Worm (Caenorhabditis elegans) whole organism, L2 larva: ENCODE data around the gene pqn-37.

Source experiments
- elt-3 ChIP-seq: sonication (generic microtip); optimal IDR thresholded peaks from 2 replicates; lab custom pipeline; 2017; ENCODE audit warnings: missing biosample characterization, missing genetic modification characterization
- mab-5 ChIP-seq: fragments of 150-350 bp; optimal IDR thresholded peaks from 2 replicates; lab custom pipeline; 2014; ENCODE audit warnings: missing biosample characterization, missing genetic modification characterization
- mdl-1 ChIP-seq, 2 experiments: fragments of 150-350 bp in 1 of 2; sonication (generic microtip) in 1 of 2; optimal IDR thresholded peaks; 2 replicates each; lab custom pipeline; 2017; ENCODE audit warnings: missing biosample characterization in 2 of 2, missing genetic modification characterization in 2 of 2
- nhr-10 ChIP-seq: sonication (generic microtip); optimal IDR thresholded peaks from 2 replicates; lab custom pipeline; 2017; ENCODE audit warnings: missing biosample characterization, missing genetic modification characterization
- nhr-25 ChIP-seq: fragments of 150-350 bp; sonication (generic microtip); optimal IDR thresholded peaks from 3 replicates; lab custom pipeline; 2014; ENCODE audit warnings: missing biosample characterization, missing genetic modification characterization
- nhr-77 ChIP-seq: fragments of 150-350 bp; optimal IDR thresholded peaks from 2 replicates; lab custom pipeline; 2014; ENCODE audit warnings: missing biosample characterization, missing genetic modification characterization
- peb-1 ChIP-seq: fragments of 150-350 bp; optimal IDR thresholded peaks from 2 replicates; lab custom pipeline; 2014; ENCODE audit warnings: missing biosample characterization, missing genetic modification characterization
- snpc-4 ChIP-seq: fragments of 150-350 bp; optimal IDR thresholded peaks from 2 replicates; lab custom pipeline; 2014; ENCODE audit warnings: missing biosample characterization, missing genetic modification characterization
- zag-1 ChIP-seq: fragments of 150-350 bp; optimal IDR thresholded peaks from 2 replicates; lab custom pipeline; 2014; ENCODE audit warnings: missing biosample characterization, missing genetic modification characterization
- ztf-11 ChIP-seq: sonication (generic microtip); optimal IDR thresholded peaks from 2 replicates; lab custom pipeline; 2017; ENCODE audit warnings: missing biosample characterization, missing genetic modification characterization

- TF ChIP-seq nhr-10 (tag; lab: Kevin White, UChicago) (no peak), nhr-77 (tag; lab: Kevin White, UChicago) (no peak), mdl-1 (tag; optimal IDR thresholded peaks at IDR 0.05; lab: Kevin White, UChicago) (no peak), ztf-11 (no peak), nhr-25 (tag; lab: Kevin White, UChicago) (no peak), zag-1 (tag; lab: Kevin White, UChicago) (no peak), elt-3 (no peak), peb-1 (tag; lab: Kevin White, UChicago) (no peak), mab-5 (tag; lab: Kevin White, UChicago) (no peak), snpc-4 (tag; lab: Kevin White, UChicago) (no peak)
Measured at ce11 chrX:3271673-3272072, 21.3 kb upstream of the pqn-37 start, which contains the start of gene K09C4.9.
